Fruit fly (Drosophila melanogaster) whole organism, prepupa: ENCODE measurements around the gene CG9297.

Experiments
- CG10631 ChIP-seq: fragments of 200-800 bp; sonication (Bioruptor generic); optimal IDR thresholded peaks from 2 replicates; lab custom pipeline; 2016; ENCODE audit warnings: missing biosample characterization, missing genetic modification characterization
- CG10669 ChIP-seq: fragments of 200-800 bp; sonication (Bioruptor generic); optimal IDR thresholded peaks from 3 replicates; lab custom pipeline; 2018; ENCODE audit warnings: missing biosample characterization, mild to moderate bottlenecking, missing genetic modification characterization, moderate library complexity
- CG11294 ChIP-seq: fragments of 200-800 bp; sonication (Bioruptor generic); IDR thresholded peaks from 2 replicates; pipeline ENCODE4 v1.3.6; 2022; ENCODE audit warnings: missing biosample characterization, missing genetic modification characterization
- CG15336 ChIP-seq: fragments of 200-800 bp; sonication (Bioruptor generic); IDR thresholded peaks from 2 replicates; pipeline ENCODE4 v1.3.6; 2022; ENCODE audit warnings: missing biosample characterization, missing genetic modification characterization
- CG1621 ChIP-seq: fragments of 200-800 bp; sonication (Bioruptor generic); optimal IDR thresholded peaks from 3 replicates; lab custom pipeline; 2018; ENCODE audit warnings: missing biosample characterization, mild to moderate bottlenecking, missing genetic modification characterization
- CG31627 ChIP-seq: fragments of 200-800 bp; sonication (Bioruptor generic); optimal IDR thresholded peaks from 3 replicates; lab custom pipeline; 2016; ENCODE audit warnings: missing biosample characterization, missing genetic modification characterization
- CG32006 ChIP-seq: fragments of 200-800 bp; sonication (Bioruptor generic); optimal IDR thresholded peaks from 3 replicates; lab custom pipeline; 2017; ENCODE audit warnings: missing biosample characterization, mild to moderate bottlenecking, missing genetic modification characterization
- CG3919 ChIP-seq: fragments of 200-800 bp; sonication (Bioruptor generic); optimal IDR thresholded peaks from 3 replicates; lab custom pipeline; 2016; ENCODE audit warnings: missing biosample characterization, missing genetic modification characterization
- CG4318 ChIP-seq: fragments of 200-800 bp; sonication (Bioruptor generic); optimal IDR thresholded peaks from 3 replicates; lab custom pipeline; 2017; ENCODE audit warnings: missing biosample characterization, mild to moderate bottlenecking, missing genetic modification characterization
- CG6163 ChIP-seq: fragments of 200-800 bp; sonication (Bioruptor generic); IDR thresholded peaks from 3 replicates; pipeline ENCODE4 v1.3.6; 2022; ENCODE audit warnings: missing biosample characterization, missing genetic modification characterization
- CG6276 ChIP-seq: fragments of 200-800 bp; sonication (Bioruptor generic); optimal IDR thresholded peaks from 2 replicates; lab custom pipeline; 2017; ENCODE audit warnings: missing biosample characterization, mild to moderate bottlenecking, missing genetic modification characterization
- CG6854 ChIP-seq: fragments of 200-800 bp; sonication (Bioruptor generic); optimal IDR thresholded peaks from 2 replicates; lab custom pipeline; 2017; ENCODE audit warnings: missing biosample characterization, mild to moderate bottlenecking, missing genetic modification characterization
- CG7368 ChIP-seq: fragments of 200-800 bp; sonication (Bioruptor generic); optimal IDR thresholded peaks from 3 replicates; lab custom pipeline; 2016; ENCODE audit warnings: missing biosample characterization, missing genetic modification characterization
- CG8119 ChIP-seq: fragments of 200-800 bp; sonication (Bioruptor generic); IDR thresholded peaks from 3 replicates; pipeline ENCODE4 v1.3.6; 2022; ENCODE audit warnings: missing biosample characterization, missing genetic modification characterization
- CG8632 ChIP-seq: fragments of 200-800 bp; sonication (Bioruptor generic); optimal IDR thresholded peaks from 3 replicates; lab custom pipeline; 2016; ENCODE audit warnings: missing biosample characterization, missing genetic modification characterization
- CG9139 ChIP-seq: fragments of 200-800 bp; sonication (Bioruptor generic); optimal IDR thresholded peaks from 3 replicates; lab custom pipeline; 2017; ENCODE audit warnings: missing biosample characterization, mild to moderate bottlenecking, missing genetic modification characterization
- Eip75B ChIP-seq: fragments of 200-800 bp; sonication (Bioruptor generic); optimal IDR thresholded peaks from 3 replicates; lab custom pipeline; 2016; ENCODE audit warnings: missing biosample characterization, missing genetic modification characterization
- Eip78C ChIP-seq: fragments of 200-800 bp; sonication (Bioruptor generic); peaks from one replicate; lab custom pipeline; 2016; ENCODE audit warnings: missing biosample characterization, missing genetic modification characterization
- Eip93F ChIP-seq: fragments of 200-800 bp; sonication (Bioruptor generic); optimal IDR thresholded peaks from 2 replicates; lab custom pipeline; 2016; ENCODE audit warnings: missing biosample characterization, mild to moderate bottlenecking, missing genetic modification characterization
- Gug ChIP-seq: fragments of 200-800 bp; sonication (Bioruptor generic); IDR thresholded peaks from 2 replicates; pipeline ENCODE4 v1.3.6; 2022; ENCODE audit warnings: missing biosample characterization, missing genetic modification characterization
- Hr38 ChIP-seq: sonication (Bioruptor generic); optimal IDR thresholded peaks from 2 replicates; lab custom pipeline; 2016; ENCODE audit warnings: missing biosample characterization, missing genetic modification characterization
- Hr39 ChIP-seq: fragments of 200-800 bp; sonication (Bioruptor generic); optimal IDR thresholded peaks from 2 replicates; lab custom pipeline; 2016; ENCODE audit warnings: missing biosample characterization, missing genetic modification characterization
- Hr4 ChIP-seq: fragments of 200-800 bp; sonication (Bioruptor generic); optimal IDR thresholded peaks from 3 replicates; lab custom pipeline; 2016; ENCODE audit warnings: missing biosample characterization, missing genetic modification characterization
- Lpt ChIP-seq: fragments of 200-800 bp; sonication (Bioruptor generic); optimal IDR thresholded peaks from 3 replicates; lab custom pipeline; 2016; ENCODE audit warnings: missing biosample characterization, missing genetic modification characterization
- Met ChIP-seq: fragments of 200-800 bp; sonication (Bioruptor generic); optimal IDR thresholded peaks from 3 replicates; lab custom pipeline; 2016; ENCODE audit warnings: missing biosample characterization, missing genetic modification characterization
- OdsH ChIP-seq: fragments of 200-800 bp; sonication (Bioruptor generic); optimal IDR thresholded peaks from 3 replicates; lab custom pipeline; 2016; ENCODE audit warnings: missing biosample characterization, missing genetic modification characterization
- Smox ChIP-seq: fragments of 200-800 bp; sonication (Bioruptor generic); optimal IDR thresholded peaks from 3 replicates; lab custom pipeline; 2016; ENCODE audit warnings: missing biosample characterization, missing genetic modification characterization
- Sox102F ChIP-seq: fragments of 200-800 bp; sonication (Bioruptor generic); optimal IDR thresholded peaks from 2 replicates; lab custom pipeline; 2016; ENCODE audit warnings: missing biosample characterization, mild to moderate bottlenecking, missing genetic modification characterization
- Sox14 ChIP-seq: fragments of 200-800 bp; sonication (Bioruptor generic); optimal IDR thresholded peaks from 3 replicates; lab custom pipeline; 2016; ENCODE audit warnings: missing biosample characterization, missing genetic modification characterization
- achi ChIP-seq: fragments of 200-800 bp; sonication (Bioruptor generic); optimal IDR thresholded peaks from 3 replicates; lab custom pipeline; 2016; ENCODE audit warnings: missing biosample characterization, missing genetic modification characterization
- acj6 ChIP-seq: fragments of 200-800 bp; sonication (Bioruptor generic); optimal IDR thresholded peaks from 3 replicates; lab custom pipeline; 2016; ENCODE audit warnings: missing biosample characterization, missing genetic modification characterization
- cyc ChIP-seq: fragments of 200-800 bp; sonication (Bioruptor generic); optimal IDR thresholded peaks from 3 replicates; lab custom pipeline; 2016; ENCODE audit warnings: missing biosample characterization, missing genetic modification characterization
- eg ChIP-seq: fragments of 200-800 bp; sonication (Bioruptor generic); IDR thresholded peaks from 3 replicates; pipeline ENCODE4 v1.3.6; 2022; ENCODE audit warnings: missing biosample characterization, missing genetic modification characterization
- esn ChIP-seq: fragments of 200-800 bp; sonication (Bioruptor generic); optimal IDR thresholded peaks from 2 replicates; lab custom pipeline; 2016; ENCODE audit warnings: missing biosample characterization, mild to moderate bottlenecking, missing genetic modification characterization, moderate library complexity
- fd59A ChIP-seq: fragments of 200-800 bp; sonication (Bioruptor generic); optimal IDR thresholded peaks from 2 replicates; lab custom pipeline; 2017; ENCODE audit warnings: missing biosample characterization, mild to moderate bottlenecking, missing genetic modification characterization, missing genetic modification reagents
- fd85E ChIP-seq: fragments of 200-800 bp; sonication (Bioruptor generic); optimal IDR thresholded peaks from 3 replicates; lab custom pipeline; 2016; ENCODE audit warnings: missing biosample characterization, missing genetic modification characterization
- fkh ChIP-seq: fragments of 200-800 bp; sonication (Bioruptor generic); optimal IDR thresholded peaks from 3 replicates; lab custom pipeline; 2017; ENCODE audit warnings: missing biosample characterization, mild to moderate bottlenecking, missing genetic modification characterization, moderate library complexity
- net ChIP-seq: fragments of 200-800 bp; sonication (Bioruptor generic); optimal IDR thresholded peaks from 3 replicates; lab custom pipeline; 2016; ENCODE audit warnings: missing biosample characterization, missing genetic modification characterization
- pdm3 ChIP-seq: fragments of 200-800 bp; sonication (Bioruptor generic); optimal IDR thresholded peaks from 3 replicates; lab custom pipeline; 2016; ENCODE audit warnings: missing biosample characterization, missing genetic modification characterization
- ss ChIP-seq, 2 experiments: fragments of 200-800 bp; sonication (Bioruptor generic); optimal IDR thresholded peaks; 2 replicates in 1 of 2; 3 replicates in 1 of 2; lab custom pipeline; 2017 to 2018; ENCODE audit warnings: mild to moderate bottlenecking in 2 of 2, missing biosample characterization in 2 of 2, missing genetic modification characterization in 2 of 2, moderate library complexity in 1 of 2
- svp ChIP-seq: fragments of 200-800 bp; sonication (Bioruptor generic); peaks from one replicate; lab custom pipeline; 2016; ENCODE audit warnings: missing biosample characterization, missing genetic modification characterization
- topi ChIP-seq: fragments of 200-800 bp; sonication (Bioruptor generic); optimal IDR thresholded peaks from 3 replicates; lab custom pipeline; 2016; ENCODE audit warnings: missing biosample characterization, missing genetic modification characterization

The CG9297 gene

DNA sequence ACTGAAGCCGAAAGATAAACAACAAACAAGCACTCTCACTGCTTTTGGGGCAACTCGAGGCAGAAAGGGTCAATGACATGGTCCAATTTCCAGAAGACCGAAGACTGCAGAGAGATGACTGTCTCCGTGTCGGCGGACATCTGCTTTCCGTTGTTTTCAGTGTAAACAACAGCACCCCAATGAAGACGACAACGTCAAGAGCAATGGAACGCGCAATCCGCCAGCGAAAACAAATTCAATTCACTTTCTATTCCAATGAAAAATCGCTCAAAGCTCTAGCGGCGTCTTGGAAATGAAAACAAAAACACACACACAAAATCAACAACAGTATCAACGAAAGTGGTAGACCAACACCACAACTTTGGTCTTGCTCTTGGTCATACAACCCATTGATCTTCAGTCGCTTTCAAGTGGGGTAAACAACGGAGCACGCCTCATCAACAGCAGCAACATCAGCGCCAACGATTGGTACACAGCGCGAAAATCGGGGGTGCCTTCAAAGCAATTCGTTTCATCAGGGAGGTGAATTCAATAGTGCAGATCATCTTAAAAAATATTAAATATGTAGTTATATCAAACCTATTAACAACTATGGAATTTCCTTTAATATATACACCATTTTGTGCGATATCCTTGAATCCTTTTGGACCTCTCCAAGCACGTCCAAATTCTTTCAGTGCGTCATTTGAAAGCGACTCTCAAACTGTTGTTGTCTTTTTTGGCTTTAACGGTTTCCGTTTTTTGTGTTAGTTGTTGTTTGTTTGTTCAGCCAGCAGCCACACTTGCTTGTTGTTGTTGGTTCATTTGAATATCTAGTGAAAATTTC, 46.4 kb downstream of the CG9297 start (continued):
- TF ChIP-seq CG8632 (no peak), Smox (GFP tag; lab: Kevin White, UChicago) (no peak), fd59A (GFP tag; lab: Kevin White, UChicago) (no peak), CG10669 (GFP tag; lab: Kevin White, UChicago) (no peak), CG6276 (GFP tag; lab: Kevin White, UChicago) (peak; percentile 69), CG4318 (GFP tag; lab: Kevin White, UChicago) (peak; percentile 78), CG11294 (no peak), Eip75B (GFP tag; lab: Kevin White, UChicago) (no peak), Sox102F (peak; percentile 5), Eip93F (GFP tag; lab: Kevin White, UChicago) (no peak), Hr38 (no peak), CG6854 (GFP tag; lab: Kevin White, UChicago) (no peak), fd85E (GFP tag; lab: Kevin White, UChicago) (no peak), achi (peak; percentile 2)
- TF ChIP-seq, all 60 proteins: peak for 21

DNA sequence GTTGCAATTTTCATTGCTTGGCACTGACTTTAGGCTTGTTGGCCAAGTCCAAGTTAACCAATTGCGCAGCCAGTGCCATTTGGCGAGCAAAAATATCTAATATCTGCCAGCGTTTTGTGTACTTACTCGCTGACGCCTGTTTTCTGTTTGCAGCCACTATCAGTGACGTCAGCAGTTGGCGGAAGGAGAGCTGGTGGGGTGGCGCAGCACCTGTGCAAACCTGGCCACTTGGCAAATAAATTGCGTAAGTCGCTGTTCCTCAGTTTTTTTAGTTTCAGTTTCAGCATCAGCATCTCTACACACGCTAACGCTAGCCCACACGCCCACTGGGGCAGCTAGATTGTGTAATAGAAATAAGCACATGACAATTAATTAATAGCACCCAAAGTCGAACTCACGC, 47.7 kb downstream of the CG9297 start:
- TF ChIP-seq CG7368: no peak
- TF ChIP-seq fkh (GFP tag; lab: Kevin White, UChicago): peak; percentile 78
- TF ChIP-seq CG8119 (GFP tag; lab: Robert Waterston, UW): 0 out of 3 replicates have a peak, but pooled peaks have one; percentile 12
- no peak for TF ChIP-seq CG6854 (GFP tag; lab: Kevin White, UChicago)
- TF ChIP-seq, all 60 proteins: peak for 2

DNA sequence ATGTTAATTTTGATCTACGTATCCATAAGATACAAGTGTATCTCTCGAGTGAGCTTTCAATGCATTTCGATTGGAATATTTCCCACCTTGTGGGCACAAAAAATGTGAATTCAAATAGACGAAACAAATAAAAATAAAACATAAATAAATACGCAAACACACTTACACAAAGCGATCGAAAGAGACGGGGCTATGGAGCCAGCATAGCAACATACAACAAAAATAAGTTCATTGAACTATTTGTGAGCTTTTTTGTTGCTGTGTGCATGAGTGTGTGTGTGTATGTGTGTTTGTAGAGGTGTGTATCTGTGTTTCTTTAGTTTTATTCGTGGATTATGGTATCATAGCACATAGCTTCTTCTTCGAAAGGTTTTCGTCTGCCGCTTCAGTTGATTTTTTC, 49.2 kb downstream of the CG9297 start:
- no peak for TF ChIP-seq pdm3 (GFP tag; lab: Kevin White, UChicago)
- no peak for TF ChIP-seq CG7368
- TF ChIP-seq Hr38: no peak
- TF ChIP-seq fkh (GFP tag; lab: Kevin White, UChicago): peak; percentile 83

DNA sequence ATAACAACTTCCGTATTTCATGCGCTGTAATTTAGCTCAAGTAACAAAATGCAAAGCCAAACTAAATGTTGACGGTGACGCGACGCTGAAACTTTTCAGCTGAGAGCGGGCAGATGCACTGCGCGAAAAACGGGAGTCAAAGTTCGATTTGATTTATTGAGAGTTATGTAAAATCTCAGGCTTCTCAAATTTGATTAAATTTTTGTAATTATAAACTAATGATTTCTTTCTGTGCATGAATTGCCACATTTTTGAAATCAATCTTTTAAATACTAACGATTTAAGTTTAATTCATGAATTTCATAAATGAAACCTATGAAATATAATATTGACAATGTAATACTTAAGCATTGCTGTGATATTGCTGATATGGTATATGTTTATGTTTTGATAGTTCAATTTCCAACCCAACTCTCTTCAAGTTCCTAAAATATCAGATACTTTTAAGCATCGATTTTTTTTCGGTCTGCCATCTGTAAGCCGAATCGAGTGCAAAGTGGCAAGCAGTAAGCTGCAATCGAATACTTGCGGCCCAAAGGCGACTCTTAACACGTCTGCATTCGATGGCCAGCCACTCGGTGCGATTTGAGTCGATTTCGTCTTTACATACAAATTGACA, 51.4 kb downstream of the CG9297 start:
- TF ChIP-seq esn (GFP tag; lab: Kevin White, UChicago) (peak; percentile 42), acj6 (GFP tag; lab: Kevin White, UChicago) (peak; percentile 36), net (GFP tag; lab: Kevin White, UChicago) (peak; percentile 6), Eip78C (GFP tag; lab: Kevin White, UChicago) (peak; percentile 85), CG10631 (no peak), CG10669 (GFP tag; lab: Kevin White, UChicago) (no peak), CG9139 (no peak), Hr4 (peak; percentile 55), cyc (peak; percentile 4), CG6276 (GFP tag; lab: Kevin White, UChicago) (no peak), Lpt (GFP tag; lab: Kevin White, UChicago) (no peak), CG3919 (no peak), achi (peak; percentile 12), CG15336 (GFP tag; lab: Robert Waterston, UW) (peak; percentile 45; the same call in 1 of the 2 replicates), CG31627 (GFP tag; lab: Kevin White, UChicago) (peak; percentile 48), OdsH (peak; percentile 40), Gug (GFP tag; lab: Robert Waterston, UW) (no peak), ss (GFP tag; optimal IDR thresholded peaks at IDR 0.05; lab: Kevin White, UChicago) (no peak), Met (GFP tag; lab: Kevin White, UChicago) (peak; percentile 54), CG32006 (GFP tag; lab: Kevin White, UChicago) (peak; percentile 60), CG6854 (GFP tag; lab: Kevin White, UChicago) (no peak), eg (GFP tag; lab: Robert Waterston, UW) (no peak), CG8119 (GFP tag; lab: Robert Waterston, UW) (no peak; the same call in 2 of the 3 replicates), CG1621 (tag; lab: Kevin White, UChicago) (no peak), pdm3 (GFP tag; lab: Kevin White, UChicago) (peak; percentile 40), svp (GFP tag; lab: Kevin White, UChicago) (peak; percentile 79), Hr39 (GFP tag; lab: Kevin White, UChicago) (peak; percentile 33), Sox102F (peak; percentile 45), CG6163 (0 out of 3 replicates have a peak, but pooled peaks have one; percentile 17), topi (GFP tag; lab: Kevin White, UChicago) (peak; percentile 36), Sox14 (GFP tag; lab: Kevin White, UChicago) (no peak), Smox (GFP tag; lab: Kevin White, UChicago) (peak; percentile 40), CG8632 (peak; percentile 5), fd59A (GFP tag; lab: Kevin White, UChicago) (no peak)
